Worm (Caenorhabditis elegans): ENCODE measurements around the gene C53A5.11.
A peak's percentile ranks its signal among the peaks of the same experiment; 100 is the strongest.

C53A5.11 gene

DNA sequence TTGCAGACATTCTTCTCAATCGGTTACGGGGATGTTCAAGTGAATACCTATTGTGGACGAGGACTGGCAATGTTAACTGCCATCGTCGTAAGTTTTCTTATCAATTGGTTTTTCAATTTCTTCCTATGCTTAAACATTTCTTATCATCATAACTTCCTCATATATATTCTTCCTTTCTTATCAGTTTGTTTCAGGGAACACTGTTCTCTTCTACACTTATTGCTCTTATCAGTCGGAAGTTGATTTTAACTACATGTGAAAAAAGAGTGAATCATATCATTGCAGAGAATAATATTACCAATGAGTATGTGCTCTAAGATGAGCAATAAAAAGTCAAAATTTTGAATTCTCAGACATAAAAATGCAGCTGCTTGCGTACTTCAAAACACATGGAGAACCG, 20.6 kb upstream of the C53A5.11 start:
- TF ChIP-seq egl-27 (tag; optimal IDR thresholded peaks at IDR 0.05) (no peak), dmd-6 (GFP tag; IDR thresholded peaks at IDR 0.05) (peak; percentile 57), pqm-1 (tag; optimal IDR thresholded peaks at IDR 0.05) (peak; percentile 94), F26F4.8 (GFP tag; conservative IDR thresholded peaks at IDR 0.05) (no peak), zip-11 (GFP tag; IDR thresholded peaks at IDR 0.05) (no peak), lin-1 (GFP tag; IDR thresholded peaks at IDR 0.05) (peak; percentile 43; the same call in 1 of the 2 replicates), daf-16 (GFP tag; optimal IDR thresholded peaks at IDR 0.05) (no peak), daf-16 (tag; optimal IDR thresholded peaks at IDR 0.05) (peak; percentile 32), tra-1 (GFP tag; IDR thresholded peaks at IDR 0.05) (peak; percentile 50; the same call in 1 of the 2 replicates), nhr-28 (tag; optimal IDR thresholded peaks at IDR 0.05) (peak; percentile 86), nhr-77 (tag; optimal IDR thresholded peaks at IDR 0.05) (peak; percentile 65), nhr-6 (tag; optimal IDR thresholded peaks at IDR 0.05) (peak; percentile 73), rbr-2 (tag; optimal IDR thresholded peaks at IDR 0.05) (no peak), jun-1 (tag; optimal IDR thresholded peaks at IDR 0.05) (peak; percentile 80), php-3 (GFP tag; IDR thresholded peaks at IDR 0.05) (0 out of 2 replicates have a peak, but pooled peaks have one; percentile 40)

ce11 chrV:14545816-14546283, 16.8 kb upstream of the C53A5.11 start, which contains the start of gene rike-1:
rike-1 (minus strand) TSS chrV:14545866.
- TF ChIP-seq egl-43 (GFP tag; IDR thresholded peaks at IDR 0.05) (no peak), nhr-11 (tag; optimal IDR thresholded peaks at IDR 0.05) (no peak), lin-38 (GFP tag; IDR thresholded peaks at IDR 0.05) (peak; percentile 71), R02D3.7 (tag; optimal IDR thresholded peaks at IDR 0.05) (no peak), sdz-12 (GFP tag; optimal IDR thresholded peaks at IDR 0.05) (no peak), nhr-6 (tag; optimal IDR thresholded peaks at IDR 0.05) (no peak), ceh-28 (tag; optimal IDR thresholded peaks at IDR 0.05) (peak; percentile 28), snpc-4 (tag; optimal IDR thresholded peaks at IDR 0.05) (no peak), egl-27 (tag; optimal IDR thresholded peaks at IDR 0.05) (no peak), daf-12 (tag; optimal IDR thresholded peaks at IDR 0.05) (no peak), snpc-1.2 (GFP tag; IDR thresholded peaks at IDR 0.05) (no peak), dmd-9 (GFP tag; IDR thresholded peaks at IDR 0.05) (no peak), ceh-82 (tag; optimal IDR thresholded peaks at IDR 0.05) (no peak), zag-1 (tag; optimal IDR thresholded peaks at IDR 0.05) (no peak), lin-15B (tag; optimal IDR thresholded peaks at IDR 0.05) (no peak), mep-1 (tag; optimal IDR thresholded peaks at IDR 0.05) (peak; percentile 3), aha-1 (tag) (no peak), lsy-2 (tag; optimal IDR thresholded peaks at IDR 0.05) (peak in 1 of 2 experiments; percentile 24), mdl-1 (tag; optimal IDR thresholded peaks at IDR 0.05) (no peak), saeg-2 (GFP tag; IDR thresholded peaks at IDR 0.05) (no peak), unc-130 (GFP tag; optimal IDR thresholded peaks at IDR 0.05) (peak; percentile 22), daf-16 (GFP tag; optimal IDR thresholded peaks at IDR 0.05) (no peak), daf-16 (tag; optimal IDR thresholded peaks at IDR 0.05) (no peak), zip-2 (tag; optimal IDR thresholded peaks at IDR 0.05) (no peak)

- TF ChIP-seq sdz-12 (GFP tag; optimal IDR thresholded peaks at IDR 0.05) (no peak), nhr-237 (tag; optimal IDR thresholded peaks at IDR 0.05) (no peak), unc-62 (GFP tag; optimal IDR thresholded peaks at IDR 0.05 in 1 of 2) (no peak), unc-62 (tag; optimal IDR thresholded peaks at IDR 0.05) (no peak)
These were observed 16.1 kb upstream of the C53A5.11 start, which contains the start of gene C53A5.13 for ce11 chrV:14546569-14546968. C53A5.13 (plus strand) TSS chrV:14546869.

- TF ChIP-seq skn-1 (tag; optimal IDR thresholded peaks at IDR 0.05) (no peak), nhr-28 (tag; optimal IDR thresholded peaks at IDR 0.05) (peak; percentile 6), daf-19 (GFP tag; conservative IDR thresholded peaks at IDR 0.05) (no peak), unc-62 (GFP tag; optimal IDR thresholded peaks at IDR 0.05 in 1 of 2) (peak in 1 of 2 experiments; percentile 63), unc-62 (tag; optimal IDR thresholded peaks at IDR 0.05) (no peak), nhr-11 (tag; optimal IDR thresholded peaks at IDR 0.05) (no peak), aly-2 (tag; optimal IDR thresholded peaks at IDR 0.05) (no peak)
These were observed 14.2 kb upstream of the C53A5.11 start for ce11 chrV:14548510-14548909.
